Fruit fly (Drosophila melanogaster) whole organism, embryonic: ENCODE measurements around the gene mib1.

Source experiments
- Atf-2 ChIP-seq: fragments of 200-800 bp; sonication (Bioruptor generic); optimal IDR thresholded peaks from 2 replicates; lab custom pipeline; 2016; ENCODE audit warnings: missing biosample characterization, missing genetic modification characterization
- Atf3 ChIP-seq: fragments of 200-800 bp; sonication (Bioruptor generic); optimal IDR thresholded peaks from 3 replicates; lab custom pipeline; 2016; ENCODE audit warnings: missing biosample characterization, missing genetic modification characterization
- Blimp-1 ChIP-seq: fragments of 200-800 bp; sonication (Bioruptor generic); optimal IDR thresholded peaks from 3 replicates; lab custom pipeline; 2018; ENCODE audit warnings: missing biosample characterization, missing genetic modification characterization, mild to moderate bottlenecking, moderate library complexity, missing genetic modification reagents
- CG10321 ChIP-seq: fragments of 200-800 bp; sonication (Bioruptor generic); IDR thresholded peaks from 2 replicates; pipeline ENCODE4 v1.3.6; 2022; ENCODE audit warnings: missing biosample characterization, missing genetic modification characterization
- CG10462 ChIP-seq: fragments of 200-800 bp; sonication (Bioruptor generic); optimal IDR thresholded peaks from 2 replicates; lab custom pipeline; 2016; ENCODE audit warnings: missing biosample characterization, missing genetic modification characterization
- CG12104 ChIP-seq: fragments of 200-800 bp; sonication (Bioruptor generic); optimal IDR thresholded peaks from 3 replicates; lab custom pipeline; 2016; ENCODE audit warnings: missing biosample characterization, missing genetic modification characterization
- CG12744 ChIP-seq: fragments of 200-800 bp; sonication (Bioruptor generic); optimal IDR thresholded peaks from 2 replicates; lab custom pipeline; 2016; ENCODE audit warnings: missing biosample characterization, missing genetic modification characterization
- CG13287 ChIP-seq: fragments of 200-800 bp; sonication (Bioruptor generic); IDR thresholded peaks from 2 replicates; pipeline ENCODE4 v1.3.6; 2022; ENCODE audit warnings: missing biosample characterization, missing genetic modification characterization; ENCODE audit not compliant: partially characterized antibody
- CG14667 ChIP-seq: fragments of 200-800 bp; sonication (Bioruptor generic); IDR thresholded peaks from 2 replicates; pipeline ENCODE4 v1.3.6; 2022; ENCODE audit warnings: missing biosample characterization, missing genetic modification characterization
- CG15011 ChIP-seq: fragments of 200-800 bp; sonication (Bioruptor generic); optimal IDR thresholded peaks from 3 replicates; lab custom pipeline; 2018; ENCODE audit warnings: missing biosample characterization, mild to moderate bottlenecking, missing genetic modification characterization
- CG15269 ChIP-seq: fragments of 200-800 bp; sonication (Bioruptor generic); optimal IDR thresholded peaks from 2 replicates; lab custom pipeline; 2018; ENCODE audit warnings: missing biosample characterization, mild to moderate bottlenecking, missing genetic modification characterization, moderate library complexity
- CG15514 ChIP-seq: fragments of 200-800 bp; sonication (Bioruptor generic); optimal IDR thresholded peaks from 3 replicates; lab custom pipeline; 2017; ENCODE audit warnings: missing biosample characterization, missing genetic modification characterization, mild to moderate bottlenecking, moderate library complexity, missing genetic modification reagents
- CG17328 ChIP-seq: fragments of 200-800 bp; sonication (Bioruptor generic); IDR thresholded peaks from 2 replicates; pipeline ENCODE4 v1.3.6; 2022; ENCODE audit warnings: missing biosample characterization, missing genetic modification characterization
- CG17802 ChIP-seq: fragments of 200-800 bp; sonication (Bioruptor generic); optimal IDR thresholded peaks from 2 replicates; lab custom pipeline; 2018; ENCODE audit warnings: missing biosample characterization, mild to moderate bottlenecking, missing genetic modification characterization, moderate library complexity
- CG2116 ChIP-seq: fragments of 200-800 bp; sonication (Bioruptor generic); optimal IDR thresholded peaks from 3 replicates; lab custom pipeline; 2018; ENCODE audit warnings: missing biosample characterization, mild to moderate bottlenecking, missing genetic modification characterization
- CG2120 ChIP-seq: fragments of 200-800 bp; sonication (Bioruptor generic); optimal IDR thresholded peaks from 3 replicates; lab custom pipeline; 2016; ENCODE audit warnings: missing biosample characterization, missing genetic modification characterization
- CG32532 ChIP-seq: fragments of 200-800 bp; sonication (Bioruptor generic); IDR thresholded peaks from 2 replicates; pipeline ENCODE4 v1.3.6; 2022; ENCODE audit warnings: missing biosample characterization, missing genetic modification characterization
- CG3726 ChIP-seq: fragments of 200-800 bp; sonication (Bioruptor generic); IDR thresholded peaks from 3 replicates; pipeline ENCODE4, ENCODE4 v1.3.6; 2022; ENCODE audit warnings: missing biosample characterization, missing genetic modification characterization
- CG4404 ChIP-seq: fragments of 200-800 bp; sonication (Bioruptor generic); IDR thresholded peaks from 2 replicates; pipeline ENCODE4 v1.3.6; 2022; ENCODE audit warnings: missing biosample characterization, missing genetic modification characterization
- CG4617 ChIP-seq: fragments of 200-800 bp; sonication (Bioruptor generic); optimal IDR thresholded peaks from 3 replicates; lab custom pipeline; 2016; ENCODE audit warnings: missing biosample characterization, missing genetic modification characterization, borderline replicate concordance
- CrebB ChIP-seq: fragments of 200-800 bp; sonication (Bioruptor generic); optimal IDR thresholded peaks from 3 replicates; lab custom pipeline; 2018; ENCODE audit warnings: missing biosample characterization, mild to moderate bottlenecking, missing genetic modification characterization
- D19A ChIP-seq: fragments of 200-800 bp; optimal IDR thresholded peaks from 3 replicates; lab custom pipeline; 2019; ENCODE audit warnings: missing biosample characterization, mild to moderate bottlenecking, missing genetic modification characterization, moderate library complexity
- Dad ChIP-seq: fragments of 200-800 bp; sonication (Bioruptor generic); optimal IDR thresholded peaks from 3 replicates; lab custom pipeline; 2016; ENCODE audit warnings: missing biosample characterization, missing genetic modification characterization
- HLH54F ChIP-seq: fragments of 200-800 bp; sonication (Bioruptor generic); optimal IDR thresholded peaks from 3 replicates; lab custom pipeline; 2016; ENCODE audit warnings: missing biosample characterization, missing genetic modification characterization
- Hand ChIP-seq: fragments of 200-800 bp; sonication (Bioruptor generic); optimal IDR thresholded peaks from 2 replicates; lab custom pipeline; 2017; ENCODE audit warnings: mild to moderate bottlenecking, missing biosample characterization, missing genetic modification reagents, missing genetic modification characterization
- Max ChIP-seq: fragments of 200-800 bp; sonication (Bioruptor generic); optimal IDR thresholded peaks from 2 replicates; lab custom pipeline; 2016; ENCODE audit warnings: missing biosample characterization, mild to moderate bottlenecking, missing genetic modification characterization
- NC2β ChIP-seq: fragments of 200-800 bp; sonication (Bioruptor generic); optimal IDR thresholded peaks from 2 replicates; lab custom pipeline; 2016; ENCODE audit warnings: missing biosample characterization, missing genetic modification characterization
- Nf-YA ChIP-seq: fragments of 200-800 bp; sonication (Bioruptor generic); IDR thresholded peaks from 2 replicates; pipeline ENCODE4 v1.3.6; 2022; ENCODE audit warnings: missing biosample characterization, missing genetic modification characterization
- Opbp ChIP-seq: fragments of 200-800 bp; sonication (Bioruptor generic); IDR thresholded peaks from 3 replicates; pipeline ENCODE4 v1.3.6; 2022; ENCODE audit warnings: missing biosample characterization, missing genetic modification characterization; ENCODE audit not compliant: partially characterized antibody
- Sin3A ChIP-seq: fragments of >200 bp; optimal IDR thresholded peaks from 2 replicates; lab custom pipeline; 2018
- Sry-β ChIP-seq: fragments of 200-800 bp; sonication (Bioruptor generic); optimal IDR thresholded peaks from 2 replicates; lab custom pipeline; 2018; ENCODE audit warnings: missing biosample characterization, mild to moderate bottlenecking, missing genetic modification characterization, moderate library complexity
- Vsx1 ChIP-seq: fragments of 200-800 bp; sonication (Bioruptor generic); optimal IDR thresholded peaks from 2 replicates; lab custom pipeline; 2017; ENCODE audit warnings: missing biosample characterization, mild to moderate bottlenecking, missing genetic modification characterization, missing genetic modification reagents
- ab ChIP-seq: fragments of 200-800 bp; sonication (Bioruptor generic); optimal IDR thresholded peaks from 2 replicates; lab custom pipeline; 2016; ENCODE audit warnings: missing biosample characterization, missing genetic modification characterization
- ap ChIP-seq: fragments of 200-800 bp; sonication (Bioruptor generic); IDR thresholded peaks from 2 replicates; pipeline ENCODE4 v1.3.6; 2022; ENCODE audit warnings: missing biosample characterization, missing genetic modification characterization
- bab2 ChIP-seq: fragments of 200-800 bp; sonication (Bioruptor generic); optimal IDR thresholded peaks from 2 replicates; lab custom pipeline; 2016; ENCODE audit warnings: missing biosample characterization, missing genetic modification characterization
- bsh ChIP-seq, 2 experiments: fragments of 200-800 bp; sonication (Bioruptor generic); optimal IDR thresholded peaks; 2 replicates each; lab custom pipeline; 2017 to 2018; ENCODE audit warnings: mild to moderate bottlenecking in 2 of 2, missing biosample characterization in 2 of 2, missing genetic modification characterization in 2 of 2, moderate library complexity in 1 of 2
- cad ChIP-seq: fragments of >200 bp; optimal IDR thresholded peaks from 2 replicates; lab custom pipeline; 2017; ENCODE audit warnings: missing biosample characterization, missing genetic modification characterization
- cas ChIP-seq: fragments of 200-800 bp; sonication (Bioruptor generic); IDR thresholded peaks from 2 replicates; pipeline ENCODE4 v1.3.6; 2022; ENCODE audit warnings: missing biosample characterization, missing genetic modification characterization
- cato ChIP-seq: fragments of 200-800 bp; sonication (Bioruptor generic); optimal IDR thresholded peaks from 2 replicates; lab custom pipeline; 2016; ENCODE audit warnings: missing biosample characterization, missing genetic modification characterization, borderline replicate concordance
- chn ChIP-seq: fragments of 200-800 bp; sonication (Bioruptor generic); optimal IDR thresholded peaks from 2 replicates; lab custom pipeline; 2016; ENCODE audit warnings: missing biosample characterization, missing genetic modification characterization
- ci ChIP-seq: fragments of 200-800 bp; sonication (Bioruptor generic); IDR thresholded peaks from 3 replicates; pipeline ENCODE4 v1.3.6; 2022; ENCODE audit warnings: missing biosample characterization, missing genetic modification characterization
- eve ChIP-seq, 2 experiments: fragments of >200 bp; optimal IDR thresholded peaks; 2 replicates each; lab custom pipeline; 2017; ENCODE audit warnings: missing biosample characterization in 2 of 2, missing genetic modification characterization in 2 of 2
- fd102C ChIP-seq: fragments of 200-800 bp; sonication (Bioruptor generic); optimal IDR thresholded peaks from 2 replicates; lab custom pipeline; 2018; ENCODE audit warnings: missing biosample characterization, mild to moderate bottlenecking, missing genetic modification characterization, moderate library complexity
- gcm2 ChIP-seq: fragments of 200-800 bp; sonication (Bioruptor generic); optimal IDR thresholded peaks from 2 replicates; lab custom pipeline; 2016; ENCODE audit warnings: missing biosample characterization, missing genetic modification characterization
- gro ChIP-seq: fragments of 200-800 bp; sonication (Bioruptor generic); optimal IDR thresholded peaks from 2 replicates; lab custom pipeline; 2016; ENCODE audit warnings: missing biosample characterization, missing genetic modification characterization
- ham ChIP-seq: fragments of 200-800 bp; sonication (Bioruptor generic); IDR thresholded peaks from 2 replicates; pipeline ENCODE4 v1.3.6; 2022; ENCODE audit warnings: missing biosample characterization, missing genetic modification characterization
- lbe ChIP-seq: fragments of 200-800 bp; sonication (Bioruptor generic); optimal IDR thresholded peaks from 2 replicates; lab custom pipeline; 2016; ENCODE audit warnings: missing biosample characterization, mild to moderate bottlenecking, missing genetic modification characterization
- mam ChIP-seq: fragments of 200-800 bp; sonication (Bioruptor generic); optimal IDR thresholded peaks from 3 replicates; lab custom pipeline; 2016; ENCODE audit warnings: missing biosample characterization, missing genetic modification characterization
- unc-4 ChIP-seq: fragments of 200-800 bp; sonication (Bioruptor generic); IDR thresholded peaks from 2 replicates; pipeline ENCODE4 v1.3.6; 2022; ENCODE audit warnings: missing biosample characterization, missing genetic modification characterization; ENCODE audit not compliant: partially characterized antibody
- unpg ChIP-seq: fragments of 200-800 bp; sonication (Bioruptor generic); optimal IDR thresholded peaks from 3 replicates; lab custom pipeline; 2018; ENCODE audit warnings: missing biosample characterization, mild to moderate bottlenecking, missing genetic modification characterization, moderate library complexity

The mib1 gene

dm6 chr3L:16001164-16001679, 10.4 kb downstream of the mib1 start (continued):
- TF ChIP-seq Vsx1 (GFP tag; lab: Kevin White, UChicago): peak; percentile 52
- TF ChIP-seq CG4404 (GFP tag; lab: Robert Waterston, UW): no peak
- no peak for TF ChIP-seq Sin3A
- TF ChIP-seq gcm2 (GFP tag; lab: Kevin White, UChicago): peak; percentile 73
- peak; percentile 38 for TF ChIP-seq Dad (GFP tag; lab: Kevin White, UChicago)
- no peak for TF ChIP-seq CG13287
- TF ChIP-seq CG17802: no peak
- TF ChIP-seq CG3726 (GFP tag; lab: Robert Waterston, UW): no peak
- peak; percentile 23 for TF ChIP-seq ab (GFP tag; lab: Kevin White, UChicago)
- no peak for TF ChIP-seq Sry-β (GFP tag; lab: Kevin White, UChicago)
- no peak for TF ChIP-seq unc-4 (GFP tag; lab: Robert Waterston, UW)
- peak; percentile 91 for TF ChIP-seq Hand
- TF ChIP-seq Atf3 (GFP tag; lab: Kevin White, UChicago): peak; percentile 37
- peak in 1 of 2 experiments; percentile 85 for TF ChIP-seq eve (GFP tag; optimal IDR thresholded peaks at IDR 0.05; lab: Kevin White, UChicago)
- TF ChIP-seq lbe: no peak
- TF ChIP-seq CG14667 (GFP tag; lab: Robert Waterston, UW): no peak; the same call in 1 of the 2 replicates
- peak; percentile 33; the same call in 1 of the 2 replicates for TF ChIP-seq CG10321
- TF ChIP-seq Opbp: no peak
- no peak for TF ChIP-seq cas (GFP tag; lab: Robert Waterston, UW)
- peak; percentile 22 for TF ChIP-seq CG2116 (GFP tag; lab: Kevin White, UChicago)
- TF ChIP-seq NC2β (GFP tag; lab: Kevin White, UChicago): peak; percentile 54
- TF ChIP-seq fd102C (GFP tag; lab: Kevin White, UChicago): no peak
- peak; percentile 3 for TF ChIP-seq CG4617 (GFP tag; lab: Kevin White, UChicago)
- TF ChIP-seq HLH54F (GFP tag; lab: Kevin White, UChicago): peak; percentile 86
- TF ChIP-seq cad: no peak
- TF ChIP-seq CG17328 (GFP tag; lab: Robert Waterston, UW): peak; percentile 36; the same call in 1 of the 2 replicates
- TF ChIP-seq D19A: peak; percentile 34
- TF ChIP-seq Blimp-1 (GFP tag; lab: Kevin White, UChicago): peak; percentile 52
- TF ChIP-seq CrebB (tag; lab: Kevin White, UChicago): peak; percentile 72
- peak; percentile 76 for TF ChIP-seq unpg (GFP tag; lab: Kevin White, UChicago)
- TF ChIP-seq bab2 (GFP tag; lab: Kevin White, UChicago): peak; percentile 64
- peak; percentile 69 for TF ChIP-seq CG12744
- TF ChIP-seq CG15514 (GFP tag; lab: Kevin White, UChicago): peak; percentile 72
- TF ChIP-seq ham (GFP tag; lab: Robert Waterston, UW): 0 out of 2 replicates have a peak, but pooled peaks have one; percentile 45
- peak; percentile 90 for TF ChIP-seq mam (GFP tag; lab: Kevin White, UChicago)
- no peak for TF ChIP-seq CG10462 (GFP tag; lab: Kevin White, UChicago)
- TF ChIP-seq CG15269: peak; percentile 90
- TF ChIP-seq ci (GFP tag; lab: Robert Waterston, UW): no peak
- TF ChIP-seq Max (GFP tag; lab: Kevin White, UChicago): peak; percentile 37
- TF ChIP-seq bsh (GFP tag; optimal IDR thresholded peaks at IDR 0.05; lab: Kevin White, UChicago): peak in 1 of 2 experiments; percentile 35
- TF ChIP-seq CG2120 (GFP tag; lab: Kevin White, UChicago): peak; percentile 95
- peak; percentile 8 for TF ChIP-seq CG15011
- no peak for TF ChIP-seq Nf-YA
- TF ChIP-seq chn (GFP tag; lab: Kevin White, UChicago): peak; percentile 40
- TF ChIP-seq ap (GFP tag; lab: Robert Waterston, UW): no peak
- peak; percentile 19 for TF ChIP-seq cato (GFP tag; lab: Kevin White, UChicago)
- TF ChIP-seq gro (GFP tag; lab: Kevin White, UChicago): peak; percentile 90
- TF ChIP-seq CG32532: peak; percentile 80; the same call in 1 of the 2 replicates
- peak; percentile 44 for TF ChIP-seq CG12104 (GFP tag; lab: Kevin White, UChicago)
- TF ChIP-seq Atf-2: peak; percentile 68
